Fruit fly (Drosophila melanogaster) whole organism, embryonic: Measurements from ENCODE around the gene mTerf3.

Source experiments
- Adf1 ChIP-seq: fragments of 200-800 bp; sonication (Bioruptor generic); IDR thresholded peaks from 2 replicates; pipeline ENCODE4 v1.3.6; 2022; ENCODE audit warnings: missing biosample characterization, missing genetic modification characterization
- Asciz ChIP-seq: fragments of 200-800 bp; sonication (Bioruptor generic); optimal IDR thresholded peaks from 2 replicates; lab custom pipeline; 2017; ENCODE audit warnings: missing biosample characterization, mild to moderate bottlenecking, missing genetic modification characterization, missing genetic modification reagents
- Atf-2 ChIP-seq: fragments of 200-800 bp; sonication (Bioruptor generic); optimal IDR thresholded peaks from 2 replicates; lab custom pipeline; 2016; ENCODE audit warnings: missing biosample characterization, missing genetic modification characterization
- Bgb ChIP-seq: fragments of 200-800 bp; sonication (Bioruptor generic); IDR thresholded peaks from 2 replicates; pipeline ENCODE4 v1.3.6; 2022; ENCODE audit warnings: missing biosample characterization, missing genetic modification characterization; ENCODE audit not compliant: partially characterized antibody
- CG11504 ChIP-seq: fragments of 200-800 bp; sonication (Bioruptor generic); optimal IDR thresholded peaks from 3 replicates; lab custom pipeline; 2019; ENCODE audit warnings: missing biosample characterization, mild to moderate bottlenecking, missing genetic modification characterization, moderate library complexity
- CG12942 ChIP-seq: fragments of 200-800 bp; sonication (Bioruptor generic); optimal IDR thresholded peaks from 3 replicates; lab custom pipeline; 2016; ENCODE audit warnings: missing biosample characterization, missing genetic modification characterization
- CG14965 ChIP-seq: fragments of 200-800 bp; sonication (Bioruptor generic); optimal IDR thresholded peaks from 2 replicates; lab custom pipeline; 2016; ENCODE audit warnings: missing biosample characterization, missing genetic modification characterization, borderline replicate concordance
- CG15011 ChIP-seq: fragments of 200-800 bp; sonication (Bioruptor generic); optimal IDR thresholded peaks from 3 replicates; lab custom pipeline; 2018; ENCODE audit warnings: missing biosample characterization, mild to moderate bottlenecking, missing genetic modification characterization
- CG1602 ChIP-seq: fragments of 200-800 bp; sonication (Bioruptor generic); optimal IDR thresholded peaks from 3 replicates; lab custom pipeline; 2016; ENCODE audit warnings: missing biosample characterization, missing genetic modification characterization
- CG17829 ChIP-seq: fragments of 200-800 bp; optimal IDR thresholded peaks from 2 replicates; lab custom pipeline; 2019; ENCODE audit warnings: missing biosample characterization, mild to moderate bottlenecking, missing genetic modification characterization, moderate library complexity
- CG18262 ChIP-seq: fragments of 200-800 bp; optimal IDR thresholded peaks from 3 replicates; lab custom pipeline; 2019; ENCODE audit warnings: missing biosample characterization, mild to moderate bottlenecking, missing genetic modification characterization, moderate library complexity
- CG18599 ChIP-seq: fragments of 200-800 bp; sonication (Bioruptor generic); optimal IDR thresholded peaks from 3 replicates; lab custom pipeline; 2017; ENCODE audit warnings: missing biosample characterization, missing genetic modification characterization, mild to moderate bottlenecking, moderate library complexity, missing genetic modification reagents
- CG2712 ChIP-seq: fragments of 200-800 bp; optimal IDR thresholded peaks from 3 replicates; lab custom pipeline; 2019; ENCODE audit warnings: missing biosample characterization, mild to moderate bottlenecking, missing genetic modification characterization, moderate library complexity
- CG42726 ChIP-seq: fragments of 200-800 bp; sonication (Bioruptor generic); IDR thresholded peaks from 2 replicates; pipeline ENCODE4 v1.3.6; 2022; ENCODE audit warnings: missing biosample characterization, missing genetic modification characterization; ENCODE audit not compliant: partially characterized antibody
- CG4617 ChIP-seq: fragments of 200-800 bp; sonication (Bioruptor generic); optimal IDR thresholded peaks from 3 replicates; lab custom pipeline; 2016; ENCODE audit warnings: missing biosample characterization, missing genetic modification characterization, borderline replicate concordance
- CG6654 ChIP-seq: fragments of 200-800 bp; sonication (Bioruptor generic); optimal IDR thresholded peaks from 2 replicates; lab custom pipeline; 2017; ENCODE audit warnings: missing biosample characterization, mild to moderate bottlenecking, missing genetic modification characterization
- CG7556 ChIP-seq: fragments of 200-800 bp; sonication (Bioruptor generic); optimal IDR thresholded peaks from 2 replicates; lab custom pipeline; 2017; ENCODE audit warnings: missing biosample characterization, mild to moderate bottlenecking, missing genetic modification characterization
- CG7745 ChIP-seq: fragments of 200-800 bp; sonication (Bioruptor generic); optimal IDR thresholded peaks from 2 replicates; lab custom pipeline; 2018; ENCODE audit warnings: missing biosample characterization, mild to moderate bottlenecking, missing genetic modification characterization, moderate library complexity
- CG9215 ChIP-seq: fragments of 200-800 bp; sonication (Bioruptor generic); IDR thresholded peaks from 2 replicates; pipeline ENCODE4 v1.3.6; 2022; ENCODE audit warnings: missing biosample characterization, missing genetic modification characterization
- E2f1 ChIP-seq: fragments of 200-800 bp; sonication (Bioruptor generic); IDR thresholded peaks from 2 replicates; pipeline ENCODE4 v1.3.6; 2022; ENCODE audit warnings: missing biosample characterization, missing genetic modification characterization
- Fer1 ChIP-seq: fragments of 200-800 bp; sonication (Bioruptor generic); optimal IDR thresholded peaks from 2 replicates; lab custom pipeline; 2017; ENCODE audit warnings: missing biosample characterization, mild to moderate bottlenecking, missing genetic modification characterization
- Fer3 ChIP-seq: fragments of 200-800 bp; sonication (Bioruptor generic); optimal IDR thresholded peaks from 2 replicates; lab custom pipeline; 2018; ENCODE audit warnings: missing biosample characterization, mild to moderate bottlenecking, missing genetic modification characterization, moderate library complexity
- Hr51 ChIP-seq, 2 experiments: fragments of 200-800 bp; sonication (Bioruptor generic); optimal IDR thresholded peaks; 2 replicates in 1 of 2; 3 replicates in 1 of 2; lab custom pipeline; 2016 to 2018; ENCODE audit warnings: missing biosample characterization in 2 of 2, missing genetic modification characterization in 2 of 2, mild to moderate bottlenecking in 1 of 2, moderate library complexity in 1 of 2
- Mad ChIP-seq: fragments of 200-800 bp; sonication (Bioruptor generic); optimal IDR thresholded peaks from 2 replicates; lab custom pipeline; 2016; ENCODE audit warnings: missing biosample characterization, missing genetic modification characterization
- Mrtf ChIP-seq: fragments of 200-800 bp; sonication (Bioruptor generic); IDR thresholded peaks from 3 replicates; pipeline ENCODE4 v1.3.6; 2022; ENCODE audit warnings: missing biosample characterization, missing genetic modification characterization
- Poxn ChIP-seq: fragments of 200-800 bp; sonication (Bioruptor generic); IDR thresholded peaks from 2 replicates; pipeline ENCODE4 v1.3.6; 2022; ENCODE audit warnings: missing biosample characterization, missing genetic modification characterization
- Six4 ChIP-seq: fragments of 200-800 bp; sonication (Bioruptor generic); optimal IDR thresholded peaks from 2 replicates; lab custom pipeline; 2016; ENCODE audit warnings: missing biosample characterization, missing genetic modification characterization
- Sry-δ ChIP-seq: fragments of 200-800 bp; sonication (Bioruptor generic); optimal IDR thresholded peaks from 2 replicates; lab custom pipeline; 2016; ENCODE audit warnings: missing biosample characterization, missing genetic modification characterization
- Ssrp ChIP-seq: fragments of 200-800 bp; sonication (Bioruptor generic); optimal IDR thresholded peaks from 2 replicates; lab custom pipeline; 2018; ENCODE audit warnings: missing biosample characterization, mild to moderate bottlenecking, missing genetic modification characterization, moderate library complexity
- Stat92E ChIP-seq, 3 experiments: fragments of >200 bp in 2 of 3; fragments of 200-800 bp in 1 of 3; sonication (Bioruptor generic) in 1 of 3; optimal IDR thresholded peaks; 2 replicates each; lab custom pipeline; 2017 to 2019; ENCODE audit warnings: missing biosample characterization in 3 of 3, missing genetic modification characterization in 3 of 3, mild to moderate bottlenecking in 1 of 3, moderate library complexity in 1 of 3
- Usf ChIP-seq: fragments of 200-800 bp; sonication (Bioruptor generic); optimal IDR thresholded peaks from 2 replicates; lab custom pipeline; 2017; ENCODE audit warnings: missing genotype, missing biosample characterization, missing genetic modification characterization
- Xbp1 ChIP-seq: fragments of 200-800 bp; sonication (Bioruptor generic); optimal IDR thresholded peaks from 3 replicates; lab custom pipeline; 2016; ENCODE audit warnings: missing biosample characterization, mild to moderate bottlenecking, missing genetic modification characterization
- YL-1 ChIP-seq: fragments of 200-800 bp; sonication (Bioruptor generic); optimal IDR thresholded peaks from 3 replicates; lab custom pipeline; 2017; ENCODE audit warnings: missing biosample characterization, mild to moderate bottlenecking, missing genetic modification characterization
- chinmo ChIP-seq: fragments of 200-800 bp; sonication (Bioruptor generic); IDR thresholded peaks from 4 replicates; pipeline ENCODE4 v1.3.6; 2022; ENCODE audit warnings: missing biosample characterization, missing genetic modification characterization; ENCODE audit not compliant: partially characterized antibody
- ci ChIP-seq: fragments of 200-800 bp; sonication (Bioruptor generic); IDR thresholded peaks from 3 replicates; pipeline ENCODE4 v1.3.6; 2022; ENCODE audit warnings: missing biosample characterization, missing genetic modification characterization
- emc ChIP-seq: fragments of 200-800 bp; sonication (Bioruptor generic); optimal IDR thresholded peaks from 2 replicates; lab custom pipeline; 2016; ENCODE audit warnings: missing biosample characterization, missing genetic modification characterization
- fd96Cb ChIP-seq: fragments of 200-800 bp; sonication (Bioruptor generic); optimal IDR thresholded peaks from 2 replicates; lab custom pipeline; 2018; ENCODE audit warnings: missing biosample characterization, mild to moderate bottlenecking, missing genetic modification characterization, moderate library complexity
- grau ChIP-seq: fragments of 200-800 bp; optimal IDR thresholded peaks from 3 replicates; lab custom pipeline; 2019; ENCODE audit warnings: missing biosample characterization, mild to moderate bottlenecking, missing genetic modification characterization, moderate library complexity
- lola ChIP-seq, 3 experiments: fragments of >200 bp in 2 of 3; fragments of 200-800 bp in 1 of 3; sonication (Bioruptor generic) in 1 of 3; optimal IDR thresholded peaks; 2 replicates each; lab custom pipeline; 2017 to 2019; ENCODE audit warnings: missing biosample characterization in 3 of 3, missing genetic modification characterization in 3 of 3, mild to moderate bottlenecking in 1 of 3, moderate library complexity in 1 of 3
- mirr ChIP-seq: fragments of 200-800 bp; sonication (Bioruptor generic); optimal IDR thresholded peaks from 3 replicates; lab custom pipeline; 2018; ENCODE audit warnings: missing biosample characterization, mild to moderate bottlenecking, missing genetic modification characterization
- odd ChIP-seq: fragments of 200-800 bp; sonication (Bioruptor generic); optimal IDR thresholded peaks from 2 replicates; lab custom pipeline; 2017; ENCODE audit warnings: missing biosample characterization, mild to moderate bottlenecking, missing genetic modification characterization
- peb ChIP-seq: fragments of 200-800 bp; sonication (Bioruptor generic); IDR thresholded peaks from 2 replicates; pipeline ENCODE4 v1.3.6; 2022; ENCODE audit warnings: missing biosample characterization, missing genetic modification characterization
- phol ChIP-seq: fragments of 200-800 bp; sonication (Bioruptor generic); optimal IDR thresholded peaks from 3 replicates; lab custom pipeline; 2018; ENCODE audit warnings: missing biosample characterization, mild to moderate bottlenecking, missing genetic modification characterization, moderate library complexity
- pzg ChIP-seq: fragments of 200-800 bp; sonication (Bioruptor generic); optimal IDR thresholded peaks from 3 replicates; lab custom pipeline; 2018; ENCODE audit warnings: missing biosample characterization, mild to moderate bottlenecking, missing genetic modification characterization, moderate library complexity
- run ChIP-seq: fragments of 200-800 bp; sonication (Bioruptor generic); optimal IDR thresholded peaks from 3 replicates; lab custom pipeline; 2018; ENCODE audit warnings: missing biosample characterization, mild to moderate bottlenecking, missing genetic modification characterization
- sd ChIP-seq: fragments of 200-800 bp; sonication (Bioruptor generic); optimal IDR thresholded peaks from 3 replicates; lab custom pipeline; 2018; ENCODE audit warnings: missing biosample characterization, mild to moderate bottlenecking, missing genetic modification characterization, moderate library complexity
- tin ChIP-seq: fragments of 200-800 bp; sonication (Bioruptor generic); optimal IDR thresholded peaks from 3 replicates; lab custom pipeline; 2016; ENCODE audit warnings: missing biosample characterization, missing genetic modification characterization

mTerf3 gene

dm6 chr3L:20516519-20517178 lies 3.9 kb downstream of the mTerf3 start (continued):
- TF ChIP-seq sd (tag; lab: Kevin White, UChicago) (peak; percentile 31), lola (GFP tag; optimal IDR thresholded peaks at IDR 0.05; lab: Kevin White, UChicago) (peak in 1 of 3 experiments; percentile 46), fd96Cb (peak; percentile 59), CG11504 (tag; lab: Kevin White, UChicago) (peak; percentile 70), CG4617 (no peak), CG9215 (GFP tag; lab: Robert Waterston, UW) (no peak), CG7556 (GFP tag; lab: Kevin White, UChicago) (peak; percentile 66), mirr (peak; percentile 81), CG1602 (GFP tag; lab: Kevin White, UChicago) (peak; percentile 40), Six4 (GFP tag; lab: Kevin White, UChicago) (peak; percentile 42), Bgb (GFP tag; lab: Robert Waterston, UW) (peak; percentile 68), YL-1 (GFP tag; lab: Kevin White, UChicago) (peak; percentile 27), CG18599 (GFP tag; lab: Kevin White, UChicago) (peak; percentile 55), Usf (GFP tag; lab: Kevin White, UChicago) (peak; percentile 15), Xbp1 (peak; percentile 38), CG18262 (peak; percentile 66), grau (tag; lab: Kevin White, UChicago) (peak; percentile 97), pzg (no peak), E2f1 (GFP tag; lab: Robert Waterston, UW) (peak; percentile 32; the same call in 1 of the 2 replicates), Adf1 (peak; percentile 20; the same call in 1 of the 2 replicates), Atf-2 (GFP tag; lab: Kevin White, UChicago) (no peak), phol (tag; lab: Kevin White, UChicago) (peak; percentile 62), Stat92E (GFP tag; optimal IDR thresholded peaks at IDR 0.05; lab: Kevin White, UChicago) (peak in 1 of 3 experiments; percentile 32), CG6654 (peak; percentile 99), CG15011 (peak; percentile 35), CG42726 (0 out of 2 replicates have a peak, but pooled peaks have one; percentile 22), run (tag; lab: Kevin White, UChicago) (peak; percentile 30), Fer1 (GFP tag; lab: Kevin White, UChicago) (peak; percentile 1), odd (GFP tag; lab: Kevin White, UChicago) (no peak), tin (GFP tag; lab: Kevin White, UChicago) (peak; percentile 6), CG17829 (peak; percentile 65), Fer3 (peak; percentile 28), Asciz (GFP tag; lab: Kevin White, UChicago) (no peak), Poxn (GFP tag; lab: Robert Waterston, UW) (no peak), Hr51 (GFP tag; optimal IDR thresholded peaks at IDR 0.05; lab: Kevin White, UChicago) (peak in 1 of 2 experiments; percentile 71), CG2712 (tag; lab: Kevin White, UChicago) (peak; percentile 67), Ssrp (tag; lab: Kevin White, UChicago) (peak; percentile 51), ci (GFP tag; lab: Robert Waterston, UW) (peak; percentile 73; the same call in 2 of the 3 replicates), chinmo (GFP tag; lab: Robert Waterston, UW) (peak; percentile 73; the same call in 1 of the 4 replicates), peb (GFP tag; lab: Robert Waterston, UW) (no peak), emc (GFP tag; lab: Kevin White, UChicago) (no peak), CG12942 (no peak), CG7745 (tag; lab: Kevin White, UChicago) (peak; percentile 53), CG14965 (GFP tag; lab: Kevin White, UChicago) (no peak), Mad (no peak), Mrtf (GFP tag; lab: Robert Waterston, UW) (peak; percentile 7; the same call in 1 of the 3 replicates), Sry-δ (no peak)
